Worm (Caenorhabditis elegans) whole organism, L1 larva: Measurements from ENCODE around the gene C16C10.2.

Experiments used
- C34B4.2 ChIP-seq: sonication (generic microtip); optimal IDR thresholded peaks from 2 replicates; lab custom pipeline; 2017; ENCODE audit warnings: mild to moderate bottlenecking, missing genetic modification characterization, missing compliant biosample characterization
- F16B12.6 ChIP-seq: fragments of 150-350 bp; optimal IDR thresholded peaks from 2 replicates; lab custom pipeline; 2014; ENCODE audit warnings: missing biosample characterization, missing genetic modification characterization
- Y116A8C.19 ChIP-seq: sonication (generic microtip); optimal IDR thresholded peaks from 2 replicates; lab custom pipeline; 2016; ENCODE audit warnings: missing compliant biosample characterization, missing genetic modification characterization, borderline replicate concordance
- alr-1 ChIP-seq: fragments of 200-800 bp; sonication (Bioruptor generic); optimal IDR thresholded peaks from 2 replicates; lab custom pipeline; 2018; ENCODE audit warnings: borderline replicate concordance, mild to moderate bottlenecking, missing genetic modification characterization, missing compliant biosample characterization
- aly-2 ChIP-seq: fragments of 150-350 bp; optimal IDR thresholded peaks from 2 replicates; lab custom pipeline; 2014; ENCODE audit warnings: missing biosample characterization, missing genetic modification characterization
- ama-1 ChIP-seq: fragments of 150-350 bp; optimal IDR thresholded peaks from 2 replicates; lab custom pipeline; 2014
- blmp-1 ChIP-seq: fragments of 150-350 bp; optimal IDR thresholded peaks from 2 replicates; lab custom pipeline; 2014; ENCODE audit warnings: missing biosample characterization, missing genetic modification characterization
- ceh-88 ChIP-seq: fragments of 200-800 bp; sonication (Bioruptor generic); IDR thresholded peaks from 2 replicates; pipeline ENCODE4 v1.3.6; 2022; ENCODE audit warnings: missing genetic modification characterization, missing compliant biosample characterization
- ceh-90 ChIP-seq: sonication (generic microtip); optimal IDR thresholded peaks from 2 replicates; lab custom pipeline; 2016; ENCODE audit warnings: missing genetic modification characterization, missing compliant biosample characterization
- ces-1 ChIP-seq: fragments of 150-350 bp; optimal IDR thresholded peaks from 2 replicates; lab custom pipeline; 2014; ENCODE audit warnings: missing biosample characterization, missing genetic modification reagents, missing genetic modification characterization
- dpl-1 ChIP-seq, 3 experiments: fragments of 150-350 bp in 2 of 3; sonication (generic microtip) in 1 of 3; optimal IDR thresholded peaks; 2 replicates each; lab custom pipeline; 2014 to 2017; ENCODE audit warnings: missing biosample characterization in 3 of 3, missing genetic modification characterization in 3 of 3, missing genetic modification reagents in 3 of 3
- dsc-1 ChIP-seq: sonication (generic microtip); optimal IDR thresholded peaks from 2 replicates; lab custom pipeline; 2016; ENCODE audit warnings: mild to moderate bottlenecking, missing genetic modification characterization, missing compliant biosample characterization
- efl-3 ChIP-seq: fragments of 200-800 bp; sonication (Bioruptor generic); optimal IDR thresholded peaks from 2 replicates; lab custom pipeline; 2018; ENCODE audit warnings: mild to moderate bottlenecking, missing genetic modification characterization, missing compliant biosample characterization
- egl-13 ChIP-seq: sonication (generic microtip); optimal IDR thresholded peaks from 2 replicates; lab custom pipeline; 2016; ENCODE audit warnings: missing genotype, missing genetic modification reagents, missing genetic modification characterization, missing compliant biosample characterization
- egl-27 ChIP-seq, 2 experiments: fragments of 150-350 bp in 1 of 2; sonication (generic microtip); optimal IDR thresholded peaks; 3 replicates each; lab custom pipeline; 2017 to 2018; ENCODE audit warnings: missing biosample characterization in 2 of 2, missing genetic modification characterization in 2 of 2, missing genetic modification reagents in 2 of 2
- fos-1 ChIP-seq: fragments of 150-350 bp; optimal IDR thresholded peaks from 2 replicates; lab custom pipeline; 2014; ENCODE audit warnings: missing biosample characterization, missing genetic modification characterization
- grh-1 ChIP-seq: fragments of 200-800 bp; sonication (Bioruptor generic); IDR thresholded peaks from 2 replicates; pipeline ENCODE4 v1.3.6; 2022; ENCODE audit warnings: missing genetic modification reagents, missing genetic modification characterization, missing compliant biosample characterization
- hlh-17 ChIP-seq: fragments of 200-800 bp; sonication (Bioruptor generic); optimal IDR thresholded peaks from 2 replicates; lab custom pipeline; 2018; ENCODE audit warnings: missing genetic modification characterization, mild to moderate bottlenecking, missing compliant biosample characterization, moderate library complexity, borderline replicate concordance
- hlh-4 ChIP-seq: sonication (generic microtip); optimal IDR thresholded peaks from 2 replicates; lab custom pipeline; 2016; ENCODE audit warnings: mild to moderate bottlenecking, missing genetic modification characterization, missing compliant biosample characterization
- irx-1 ChIP-seq: sonication (generic microtip); optimal IDR thresholded peaks from 2 replicates; lab custom pipeline; 2016; ENCODE audit warnings: missing genetic modification characterization, missing compliant biosample characterization
- isw-1 ChIP-seq: fragments of 200-800 bp; sonication (Bioruptor generic); IDR thresholded peaks from 2 replicates; pipeline ENCODE4 v1.3.6; 2022; ENCODE audit warnings: missing genetic modification characterization, missing compliant biosample characterization
- lin-13 ChIP-seq: fragments of 150-350 bp; optimal IDR thresholded peaks from 2 replicates; lab custom pipeline; 2014; ENCODE audit warnings: missing biosample characterization, missing genetic modification reagents, missing genetic modification characterization
- lin-14 ChIP-seq: fragments of 200-800 bp; sonication (Bioruptor generic); optimal IDR thresholded peaks from 2 replicates; lab custom pipeline; 2018; ENCODE audit warnings: mild to moderate bottlenecking, missing genetic modification characterization, moderate library complexity, missing compliant biosample characterization
- lin-35 ChIP-seq, 2 experiments: fragments of 150-350 bp; optimal IDR thresholded peaks; 2 replicates each; lab custom pipeline; 2014; ENCODE audit warnings: missing biosample characterization in 2 of 2, missing genetic modification characterization in 2 of 2, missing genetic modification reagents in 2 of 2
- lir-3 ChIP-seq: sonication (generic microtip); optimal IDR thresholded peaks from 2 replicates; lab custom pipeline; 2016; ENCODE audit warnings: mild to moderate bottlenecking, missing genetic modification characterization, moderate library complexity, missing compliant biosample characterization; ENCODE audit not compliant: poor library complexity
- lsy-2 ChIP-seq, 2 experiments: fragments of 150-350 bp; optimal IDR thresholded peaks; 2 replicates each; lab custom pipeline; 2014; ENCODE audit warnings: missing biosample characterization in 2 of 2, missing genetic modification characterization in 2 of 2
- mab-9 ChIP-seq: fragments of 200-800 bp; sonication (Bioruptor generic); IDR thresholded peaks from 2 replicates; pipeline ENCODE4 v1.3.6; 2022; ENCODE audit warnings: missing genetic modification reagents, missing genetic modification characterization, missing compliant biosample characterization
- mef-2 ChIP-seq: fragments of 150-350 bp; optimal IDR thresholded peaks from 2 replicates; lab custom pipeline; 2014; ENCODE audit warnings: missing biosample characterization, missing genetic modification characterization
- mep-1 ChIP-seq: fragments of 150-350 bp; optimal IDR thresholded peaks from 2 replicates; lab custom pipeline; 2014; ENCODE audit warnings: missing biosample characterization, missing genetic modification characterization
- nhr-12 ChIP-seq: sonication (generic microtip); optimal IDR thresholded peaks from 2 replicates; lab custom pipeline; 2017; ENCODE audit warnings: missing biosample characterization, missing genetic modification characterization
- nhr-19 ChIP-seq: fragments of 200-800 bp; sonication (Bioruptor generic); conservative IDR thresholded peaks from 2 replicates; pipeline ENCODE4 v1.3.6; 2022; ENCODE audit warnings: missing genetic modification characterization, missing compliant biosample characterization
- nhr-237 ChIP-seq: fragments of 150-350 bp; optimal IDR thresholded peaks from 2 replicates; lab custom pipeline; 2014; ENCODE audit warnings: missing biosample characterization, missing genetic modification characterization
- nhr-71 ChIP-seq: sonication (generic microtip); optimal IDR thresholded peaks from 2 replicates; lab custom pipeline; 2016; ENCODE audit warnings: mild to moderate bottlenecking, missing genetic modification characterization, moderate library complexity, missing compliant biosample characterization
- nhr-76 ChIP-seq: sonication (generic microtip); optimal IDR thresholded peaks from 2 replicates; lab custom pipeline; 2017; ENCODE audit warnings: missing biosample characterization, missing genetic modification characterization
- nhr-85 ChIP-seq: sonication (generic microtip); peaks from one replicate; lab custom pipeline; 2016; ENCODE audit warnings: missing genetic modification characterization, inconsistent platforms, missing compliant biosample characterization
- nhr-90 ChIP-seq: sonication (generic microtip); optimal IDR thresholded peaks from 2 replicates; lab custom pipeline; 2016; ENCODE audit warnings: mild to moderate bottlenecking, missing genetic modification characterization, missing compliant biosample characterization; ENCODE audit not compliant: poor library complexity
- pax-3 ChIP-seq: fragments of 200-800 bp; sonication (Bioruptor generic); optimal IDR thresholded peaks from 2 replicates; lab custom pipeline; 2018; ENCODE audit warnings: mild to moderate bottlenecking, missing genetic modification characterization, moderate library complexity, missing compliant biosample characterization
- rnt-1 ChIP-seq: sonication (generic microtip); optimal IDR thresholded peaks from 2 replicates; lab custom pipeline; 2016; ENCODE audit warnings: mild to moderate bottlenecking, missing genetic modification characterization, moderate library complexity, missing compliant biosample characterization
- snu-23 ChIP-seq: sonication (generic microtip); optimal IDR thresholded peaks from 2 replicates; lab custom pipeline; 2016; ENCODE audit warnings: missing genetic modification characterization, missing compliant biosample characterization
- sox-4 ChIP-seq: sonication (generic microtip); optimal IDR thresholded peaks from 2 replicates; lab custom pipeline; 2016; ENCODE audit warnings: missing genetic modification characterization, missing compliant biosample characterization
- swsn-7 ChIP-seq: sonication (generic microtip); optimal IDR thresholded peaks from 2 replicates; lab custom pipeline; 2016; ENCODE audit warnings: missing genetic modification characterization, missing compliant biosample characterization
- tbx-2 ChIP-seq: sonication (generic microtip); optimal IDR thresholded peaks from 2 replicates; lab custom pipeline; 2016; ENCODE audit warnings: missing genetic modification characterization, missing compliant biosample characterization
- unc-130 ChIP-seq: fragments of 150-350 bp; optimal IDR thresholded peaks from 2 replicates; lab custom pipeline; 2017; ENCODE audit warnings: missing biosample characterization, missing genetic modification characterization, inconsistent platforms
- unc-30 ChIP-seq: sonication (generic microtip); optimal IDR thresholded peaks from 2 replicates; lab custom pipeline; 2017; ENCODE audit warnings: missing biosample characterization, missing genetic modification characterization
- unc-62 ChIP-seq: fragments of 150-350 bp; optimal IDR thresholded peaks from 2 replicates; lab custom pipeline; 2014; ENCODE audit warnings: missing biosample characterization, missing genetic modification reagents, missing genetic modification characterization
- zip-4 ChIP-seq: fragments of 200-800 bp; sonication (Bioruptor generic); optimal IDR thresholded peaks from 2 replicates; lab custom pipeline; 2018; ENCODE audit warnings: mild to moderate bottlenecking, missing genetic modification characterization, moderate library complexity, missing compliant biosample characterization
- ztf-11 ChIP-seq, 2 experiments: sonication (generic microtip); optimal IDR thresholded peaks; 2 replicates each; lab custom pipeline; 2016 to 2017; ENCODE audit warnings: missing genetic modification characterization in 2 of 2, missing biosample characterization in 1 of 2, missing compliant biosample characterization in 1 of 2
- ztf-4 ChIP-seq: fragments of 150-350 bp; optimal IDR thresholded peaks from 2 replicates; lab custom pipeline; 2014; ENCODE audit warnings: missing biosample characterization, missing genetic modification characterization

The C16C10.2 gene

ce11 chrIII:4175489-4175888 lies 3.0 kb downstream of the C16C10.2 start (continued):
- TF ChIP-seq dsc-1 (no peak), sox-4 (tag; lab: Kevin White, UChicago) (no peak), lin-13 (GFP tag; lab: Kevin White, UChicago) (no peak)

- TF ChIP-seq lir-3 = no peak
- no peak for TF ChIP-seq irx-1
- TF ChIP-seq lin-13 (GFP tag; lab: Kevin White, UChicago) = no peak
- TF ChIP-seq ztf-4 (tag; lab: Kevin White, UChicago) = no peak
- no peak for TF ChIP-seq lin-14
- TF ChIP-seq mab-9 = no peak
- TF ChIP-seq fos-1 (tag; lab: Kevin White, UChicago) = no peak
- no peak for TF ChIP-seq nhr-76 (tag; lab: Kevin White, UChicago)
- no peak for TF ChIP-seq grh-1 (GFP tag; lab: Robert Waterston, UW)
- TF ChIP-seq nhr-85 = no peak
- TF ChIP-seq C34B4.2 (tag; lab: Kevin White, UChicago) = no peak
- TF ChIP-seq, all 84 proteins: peak for 0
Measured at ce11 chrIII:4172210-4172609, 6.3 kb downstream of the C16C10.2 start.

ce11 chrIII:4170903-4171377 lies 7.5 kb downstream of the C16C10.2 start, which contains the start of the genes rnf-121 and C16C10.4:
rnf-121 (minus strand) TSS chrIII:4170953.
C16C10.4 (plus strand) TSS chrIII:4171336.
- TF ChIP-seq F16B12.6 (tag; lab: Kevin White, UChicago) (peak; percentile 38), efl-3 (GFP tag; lab: Kevin White, UChicago) (peak; percentile 14), mep-1 (tag; lab: Kevin White, UChicago) (peak; percentile 74), Y116A8C.19 (no peak), ceh-88 (GFP tag; lab: Robert Waterston, UW) (no peak), hlh-4 (tag; lab: Kevin White, UChicago) (no peak), mef-2 (tag; lab: Kevin White, UChicago) (no peak), sox-4 (tag; lab: Kevin White, UChicago) (no peak), ztf-4 (tag; lab: Kevin White, UChicago) (peak; percentile 51), pax-3 (tag; lab: Kevin White, UChicago) (no peak), zip-4 (GFP tag; lab: Kevin White, UChicago) (no peak), unc-62 (GFP tag; lab: Kevin White, UChicago) (no peak), dpl-1 (GFP tag; optimal IDR thresholded peaks at IDR 0.05; lab: Kevin White, UChicago) (peak; percentile 48 to 72 (median 70)), hlh-17 (GFP tag; lab: Kevin White, UChicago) (no peak), alr-1 (tag; lab: Kevin White, UChicago) (no peak), nhr-19 (GFP tag; lab: Robert Waterston, UW) (peak; percentile 60), grh-1 (GFP tag; lab: Robert Waterston, UW) (peak; percentile 47), lin-35 (GFP tag; optimal IDR thresholded peaks at IDR 0.05; lab: Kevin White, UChicago) (peak in 1 of 2 experiments; percentile 72), isw-1 (GFP tag; lab: Robert Waterston, UW) (peak; percentile 35; the same call in 1 of the 2 replicates), unc-30 (tag; lab: Kevin White, UChicago) (no peak), egl-27 (tag; optimal IDR thresholded peaks at IDR 0.05; lab: Kevin White, UChicago) (no peak), nhr-76 (tag; lab: Kevin White, UChicago) (no peak), lsy-2 (tag; optimal IDR thresholded peaks at IDR 0.05; lab: Kevin White, UChicago) (peak; percentile 69 to 74), ceh-90 (no peak), ama-1 (no peak), C34B4.2 (tag; lab: Kevin White, UChicago) (no peak), rnt-1 (peak; percentile 88), egl-13 (tag; lab: Kevin White, UChicago) (peak; percentile 47), ces-1 (GFP tag; lab: Kevin White, UChicago) (no peak), nhr-90 (tag; lab: Kevin White, UChicago) (peak; percentile 79), aly-2 (tag; lab: Kevin White, UChicago) (peak; percentile 67), nhr-12 (tag; lab: Kevin White, UChicago) (no peak), nhr-237 (tag; lab: Kevin White, UChicago) (no peak), irx-1 (peak; percentile 58), ztf-11 (tag; optimal IDR thresholded peaks at IDR 0.05; lab: Kevin White, UChicago) (peak in 1 of 2 experiments; percentile 74), blmp-1 (tag; lab: Kevin White, UChicago) (no peak), snu-23 (GFP tag; lab: Kevin White, UChicago) (peak; percentile 75), tbx-2 (peak; percentile 67), unc-130 (peak; percentile 90), nhr-71 (tag; lab: Kevin White, UChicago) (peak; percentile 76), swsn-7 (tag; lab: Kevin White, UChicago) (peak; percentile 67)
